Worm (Caenorhabditis elegans): ENCODE data around the gene F08D12.7.

ce11 chrII:2742251-2742650 is 26.7 kb downstream of the F08D12.7 start, which contains the start of gene T05A8.7:
- no peak for TF ChIP-seq scrt-1 (GFP tag; IDR thresholded peaks at IDR 0.05)
- no peak for TF ChIP-seq F13C5.2 (tag; optimal IDR thresholded peaks at IDR 0.05)
- no peak for TF ChIP-seq ama-1 (optimal IDR thresholded peaks at IDR 0.05)
- no peak for TF ChIP-seq tra-4 (tag; optimal IDR thresholded peaks at IDR 0.05)
